Fruit fly (Drosophila melanogaster): ENCODE measurements around the gene CG11590.

- TF ChIP-seq zfh2 (GFP tag; optimal IDR thresholded peaks at IDR 0.05) (no peak), btn (GFP tag; optimal IDR thresholded peaks at IDR 0.05) (no peak), pita (GFP tag; optimal IDR thresholded peaks at IDR 0.05) (no peak), sqz (GFP tag; optimal IDR thresholded peaks at IDR 0.05) (no peak)
Observed at dm6 chrX:14233843-14234337, 33.9 kb downstream of the CG11590 start, which contains the start of gene CG42271.

Measured in whole organism, embryonic.